Fruit fly (Drosophila melanogaster) whole organism, prepupa: Measurements from ENCODE around the gene Art3.

Source experiments
- Blimp-1 ChIP-seq: fragments of 200-800 bp; sonication (Bioruptor generic); optimal IDR thresholded peaks from 3 replicates; lab custom pipeline; 2017; ENCODE audit warnings: missing biosample characterization, missing genetic modification characterization, mild to moderate bottlenecking, moderate library complexity, missing genetic modification reagents
- CG10631 ChIP-seq: fragments of 200-800 bp; sonication (Bioruptor generic); optimal IDR thresholded peaks from 2 replicates; lab custom pipeline; 2016; ENCODE audit warnings: missing biosample characterization, missing genetic modification characterization
- CG10669 ChIP-seq: fragments of 200-800 bp; sonication (Bioruptor generic); optimal IDR thresholded peaks from 3 replicates; lab custom pipeline; 2018; ENCODE audit warnings: missing biosample characterization, mild to moderate bottlenecking, missing genetic modification characterization, moderate library complexity
- CG11294 ChIP-seq: fragments of 200-800 bp; sonication (Bioruptor generic); IDR thresholded peaks from 2 replicates; pipeline ENCODE4 v1.3.6; 2022; ENCODE audit warnings: missing biosample characterization, missing genetic modification characterization
- CG11762 ChIP-seq: fragments of 200-800 bp; sonication (Bioruptor generic); optimal IDR thresholded peaks from 3 replicates; lab custom pipeline; 2016; ENCODE audit warnings: missing biosample characterization, missing genetic modification characterization; ENCODE audit not compliant: insufficient read depth
- CG15336 ChIP-seq: fragments of 200-800 bp; sonication (Bioruptor generic); IDR thresholded peaks from 2 replicates; pipeline ENCODE4 v1.3.6; 2022; ENCODE audit warnings: missing biosample characterization, missing genetic modification characterization
- CG16779 ChIP-seq: fragments of 200-800 bp; sonication (Bioruptor generic); optimal IDR thresholded peaks from 3 replicates; lab custom pipeline; 2017; ENCODE audit warnings: missing biosample characterization, mild to moderate bottlenecking, missing genetic modification characterization
- CG31627 ChIP-seq: fragments of 200-800 bp; sonication (Bioruptor generic); optimal IDR thresholded peaks from 3 replicates; lab custom pipeline; 2016; ENCODE audit warnings: missing biosample characterization, missing genetic modification characterization
- CG34406 ChIP-seq: fragments of 200-800 bp; sonication (Bioruptor generic); optimal IDR thresholded peaks from 3 replicates; lab custom pipeline; 2016; ENCODE audit warnings: missing biosample characterization, missing genetic modification characterization
- CG3919 ChIP-seq: fragments of 200-800 bp; sonication (Bioruptor generic); optimal IDR thresholded peaks from 3 replicates; lab custom pipeline; 2016; ENCODE audit warnings: missing biosample characterization, missing genetic modification characterization
- CG4318 ChIP-seq: fragments of 200-800 bp; sonication (Bioruptor generic); optimal IDR thresholded peaks from 3 replicates; lab custom pipeline; 2017; ENCODE audit warnings: missing biosample characterization, mild to moderate bottlenecking, missing genetic modification characterization
- CG6276 ChIP-seq: fragments of 200-800 bp; sonication (Bioruptor generic); optimal IDR thresholded peaks from 2 replicates; lab custom pipeline; 2017; ENCODE audit warnings: missing biosample characterization, mild to moderate bottlenecking, missing genetic modification characterization
- CG6792 ChIP-seq: fragments of 200-800 bp; sonication (Bioruptor generic); optimal IDR thresholded peaks from 3 replicates; lab custom pipeline; 2016; ENCODE audit warnings: missing biosample characterization, missing genetic modification characterization
- CG6808 ChIP-seq: fragments of 200-800 bp; sonication (Bioruptor generic); optimal IDR thresholded peaks from 3 replicates; lab custom pipeline; 2017; ENCODE audit warnings: missing biosample characterization, missing genetic modification characterization, mild to moderate bottlenecking, moderate library complexity, missing genetic modification reagents
- CG8119 ChIP-seq: fragments of 200-800 bp; sonication (Bioruptor generic); IDR thresholded peaks from 3 replicates; pipeline ENCODE4 v1.3.6; 2022; ENCODE audit warnings: missing biosample characterization, missing genetic modification characterization
- CG9139 ChIP-seq: fragments of 200-800 bp; sonication (Bioruptor generic); optimal IDR thresholded peaks from 3 replicates; lab custom pipeline; 2017; ENCODE audit warnings: missing biosample characterization, mild to moderate bottlenecking, missing genetic modification characterization
- Eip75B ChIP-seq: fragments of 200-800 bp; sonication (Bioruptor generic); optimal IDR thresholded peaks from 3 replicates; lab custom pipeline; 2016; ENCODE audit warnings: missing biosample characterization, missing genetic modification characterization
- Eip78C ChIP-seq: fragments of 200-800 bp; sonication (Bioruptor generic); peaks from one replicate; lab custom pipeline; 2016; ENCODE audit warnings: missing biosample characterization, missing genetic modification characterization
- Eip93F ChIP-seq: fragments of 200-800 bp; sonication (Bioruptor generic); optimal IDR thresholded peaks from 2 replicates; lab custom pipeline; 2016; ENCODE audit warnings: missing biosample characterization, mild to moderate bottlenecking, missing genetic modification characterization
- Ets21C ChIP-seq: fragments of 200-800 bp; sonication (Bioruptor generic); optimal IDR thresholded peaks from 3 replicates; lab custom pipeline; 2016; ENCODE audit warnings: missing biosample characterization, missing genetic modification characterization
- Ets96B ChIP-seq: fragments of 200-800 bp; optimal IDR thresholded peaks from 2 replicates; lab custom pipeline; 2019; ENCODE audit warnings: missing biosample characterization, mild to moderate bottlenecking, missing genetic modification characterization, moderate library complexity
- Gug ChIP-seq: fragments of 200-800 bp; sonication (Bioruptor generic); IDR thresholded peaks from 2 replicates; pipeline ENCODE4 v1.3.6; 2022; ENCODE audit warnings: missing biosample characterization, missing genetic modification characterization
- Hr4 ChIP-seq: fragments of 200-800 bp; sonication (Bioruptor generic); optimal IDR thresholded peaks from 3 replicates; lab custom pipeline; 2016; ENCODE audit warnings: missing biosample characterization, missing genetic modification characterization
- Met ChIP-seq: fragments of 200-800 bp; sonication (Bioruptor generic); optimal IDR thresholded peaks from 3 replicates; lab custom pipeline; 2016; ENCODE audit warnings: missing biosample characterization, missing genetic modification characterization
- OdsH ChIP-seq: fragments of 200-800 bp; sonication (Bioruptor generic); optimal IDR thresholded peaks from 3 replicates; lab custom pipeline; 2016; ENCODE audit warnings: missing biosample characterization, missing genetic modification characterization
- Smox ChIP-seq: fragments of 200-800 bp; sonication (Bioruptor generic); optimal IDR thresholded peaks from 3 replicates; lab custom pipeline; 2016; ENCODE audit warnings: missing biosample characterization, missing genetic modification characterization
- achi ChIP-seq: fragments of 200-800 bp; sonication (Bioruptor generic); optimal IDR thresholded peaks from 3 replicates; lab custom pipeline; 2016; ENCODE audit warnings: missing biosample characterization, missing genetic modification characterization
- acj6 ChIP-seq: fragments of 200-800 bp; sonication (Bioruptor generic); optimal IDR thresholded peaks from 3 replicates; lab custom pipeline; 2016; ENCODE audit warnings: missing biosample characterization, missing genetic modification characterization
- cyc ChIP-seq: fragments of 200-800 bp; sonication (Bioruptor generic); optimal IDR thresholded peaks from 3 replicates; lab custom pipeline; 2016; ENCODE audit warnings: missing biosample characterization, missing genetic modification characterization
- dsx ChIP-seq: fragments of 200-800 bp; optimal IDR thresholded peaks from 3 replicates; lab custom pipeline; 2019; ENCODE audit warnings: missing biosample characterization, mild to moderate bottlenecking, missing genetic modification characterization, moderate library complexity; ENCODE audit not compliant: poor library complexity, severe bottlenecking
- eg ChIP-seq: fragments of 200-800 bp; sonication (Bioruptor generic); IDR thresholded peaks from 3 replicates; pipeline ENCODE4 v1.3.6; 2022; ENCODE audit warnings: missing biosample characterization, missing genetic modification characterization
- esn ChIP-seq: fragments of 200-800 bp; sonication (Bioruptor generic); optimal IDR thresholded peaks from 2 replicates; lab custom pipeline; 2016; ENCODE audit warnings: missing biosample characterization, mild to moderate bottlenecking, missing genetic modification characterization, moderate library complexity
- fd85E ChIP-seq: fragments of 200-800 bp; sonication (Bioruptor generic); optimal IDR thresholded peaks from 3 replicates; lab custom pipeline; 2016; ENCODE audit warnings: missing biosample characterization, missing genetic modification characterization
- fkh ChIP-seq: fragments of 200-800 bp; sonication (Bioruptor generic); optimal IDR thresholded peaks from 3 replicates; lab custom pipeline; 2017; ENCODE audit warnings: missing biosample characterization, mild to moderate bottlenecking, missing genetic modification characterization, moderate library complexity
- lz ChIP-seq: fragments of 200-800 bp; sonication (Bioruptor generic); optimal IDR thresholded peaks from 3 replicates; lab custom pipeline; 2016; ENCODE audit warnings: missing biosample characterization, missing genetic modification characterization
- net ChIP-seq: fragments of 200-800 bp; sonication (Bioruptor generic); optimal IDR thresholded peaks from 3 replicates; lab custom pipeline; 2016; ENCODE audit warnings: missing biosample characterization, missing genetic modification characterization
- salr ChIP-seq, 2 experiments: fragments of 200-800 bp; sonication (Bioruptor generic); optimal IDR thresholded peaks; 3 replicates each; lab custom pipeline; 2016 to 2018; ENCODE audit warnings: missing biosample characterization in 2 of 2, missing genetic modification characterization in 2 of 2, mild to moderate bottlenecking in 1 of 2
- spab ChIP-seq: fragments of 200-800 bp; sonication (Bioruptor generic); optimal IDR thresholded peaks from 2 replicates; lab custom pipeline; 2017; ENCODE audit warnings: missing biosample characterization, mild to moderate bottlenecking, missing genetic modification characterization, missing genetic modification reagents
- ss ChIP-seq, 2 experiments: fragments of 200-800 bp; sonication (Bioruptor generic); optimal IDR thresholded peaks; 2 replicates in 1 of 2; 3 replicates in 1 of 2; lab custom pipeline; 2017 to 2018; ENCODE audit warnings: mild to moderate bottlenecking in 2 of 2, missing biosample characterization in 2 of 2, missing genetic modification characterization in 2 of 2, moderate library complexity in 1 of 2
- topi ChIP-seq: fragments of 200-800 bp; sonication (Bioruptor generic); optimal IDR thresholded peaks from 3 replicates; lab custom pipeline; 2016; ENCODE audit warnings: missing biosample characterization, missing genetic modification characterization
- vri ChIP-seq: fragments of 200-800 bp; sonication (Bioruptor generic); optimal IDR thresholded peaks from 3 replicates; lab custom pipeline; 2016; ENCODE audit warnings: missing biosample characterization, mild to moderate bottlenecking, missing genetic modification characterization

Gene Art3

DNA sequence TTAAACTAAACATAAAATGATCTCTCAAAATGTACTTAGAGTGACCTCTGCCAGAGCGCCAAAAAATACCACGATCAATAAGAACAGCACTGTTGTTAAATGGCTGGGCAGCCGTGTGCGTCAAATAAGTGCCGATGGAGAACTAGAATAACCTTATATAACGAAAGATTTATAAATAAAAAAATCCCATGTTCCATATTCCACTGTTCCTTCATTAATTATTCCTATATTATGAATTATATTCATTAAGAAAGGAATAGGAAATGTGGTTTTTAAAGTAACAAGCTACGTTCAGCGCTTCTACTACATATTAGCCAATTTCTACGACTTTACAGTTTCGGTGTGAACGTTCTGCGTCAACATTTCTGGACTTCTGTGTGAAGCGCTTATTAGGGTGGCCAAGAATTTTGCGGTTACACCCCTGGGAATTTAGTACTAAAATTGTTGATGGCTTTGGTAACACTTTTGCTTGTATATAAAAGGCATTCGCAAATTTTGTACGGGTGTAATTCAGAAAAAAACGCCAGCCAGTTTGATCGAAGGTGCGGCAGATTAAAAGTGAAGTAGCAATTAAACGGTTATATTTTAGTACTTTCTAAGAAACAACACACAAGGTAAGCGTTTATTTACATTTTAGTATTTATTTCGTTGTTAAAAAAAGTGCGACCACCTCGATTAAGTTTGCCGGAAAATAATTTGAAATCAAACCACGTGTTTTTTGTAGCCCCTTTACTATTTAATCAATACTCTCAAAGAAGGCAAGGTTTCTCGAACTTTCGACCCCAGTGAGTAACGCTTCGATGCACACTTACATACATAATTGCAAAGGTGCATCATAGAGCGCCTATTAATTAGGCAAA lies 13.2 kb upstream of the Art3 start, which contains the start of the genes tefu and Hsc70-4 (continued):
- TF ChIP-seq fkh (no peak), Ets96B (tag; lab: Kevin White, UChicago) (no peak), Smox (GFP tag; lab: Kevin White, UChicago) (no peak), topi (GFP tag; lab: Kevin White, UChicago) (no peak), Eip78C (GFP tag; lab: Kevin White, UChicago) (no peak), net (GFP tag; lab: Kevin White, UChicago) (no peak), cyc (GFP tag; lab: Kevin White, UChicago) (peak; percentile 80), CG6276 (GFP tag; lab: Kevin White, UChicago) (no peak), CG31627 (peak; percentile 87), OdsH (no peak), Blimp-1 (GFP tag; lab: Kevin White, UChicago) (peak; percentile 1), Ets21C (GFP tag; lab: Kevin White, UChicago) (peak; percentile 81), CG10669 (GFP tag; lab: Kevin White, UChicago) (no peak), vri (GFP tag; lab: Kevin White, UChicago) (no peak), CG15336 (GFP tag; lab: Robert Waterston, UW) (no peak), CG6792 (GFP tag; lab: Kevin White, UChicago) (peak; percentile 46), CG10631 (GFP tag; lab: Kevin White, UChicago) (peak; percentile 82), CG6808 (GFP tag; lab: Kevin White, UChicago) (no peak), CG3919 (GFP tag; lab: Kevin White, UChicago) (no peak), CG34406 (GFP tag; lab: Kevin White, UChicago) (no peak)

DNA sequence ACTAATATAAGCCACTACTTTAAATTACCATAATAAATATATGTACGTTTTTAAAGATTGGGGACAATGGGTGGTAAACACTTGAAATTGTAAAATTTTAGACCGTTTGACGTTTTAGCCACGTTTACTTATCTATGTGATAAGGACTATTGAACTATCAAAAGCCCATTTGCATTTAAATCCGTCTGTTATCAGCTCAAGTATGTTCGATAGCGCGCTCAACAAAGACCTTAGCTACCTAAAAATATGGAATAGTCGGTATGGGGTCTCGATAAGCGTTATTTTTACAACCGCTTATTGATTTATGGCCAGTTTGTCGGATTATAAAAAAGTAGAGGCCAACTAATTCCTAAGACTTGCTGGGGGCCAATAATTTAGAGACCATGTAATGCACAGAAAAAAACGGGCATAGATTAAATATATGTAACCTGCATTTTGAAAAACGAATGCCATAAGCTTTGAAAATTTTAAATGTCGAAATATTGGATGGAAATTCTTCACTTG lies 2.5 kb upstream of the Art3 start:
- TF ChIP-seq vri (GFP tag; lab: Kevin White, UChicago) (no peak), CG8119 (GFP tag; lab: Robert Waterston, UW) (no peak)
- TF ChIP-seq, all 60 proteins: peak for 0

DNA sequence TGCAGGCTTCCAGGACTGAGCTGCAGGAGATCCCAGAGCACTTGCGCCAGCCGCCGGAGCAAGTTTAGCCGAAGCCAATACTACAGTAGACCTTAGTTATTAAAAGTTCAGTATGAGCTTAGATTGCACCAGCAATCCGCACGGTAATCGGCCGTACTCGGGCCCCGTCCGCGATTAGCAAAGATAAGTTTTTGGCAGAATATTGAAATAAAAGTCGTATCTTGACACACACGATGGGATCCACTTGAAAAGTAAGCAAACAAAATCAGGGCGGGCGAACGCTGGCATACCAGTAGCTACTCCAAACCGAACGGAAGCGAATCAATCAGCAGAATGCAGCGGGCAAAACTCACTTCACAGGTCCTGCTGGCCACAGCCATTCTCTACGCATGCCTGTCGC lies 1.1 kb upstream of the Art3 start, which contains the start of gene CG34316:
TSS of gene CG34316 (plus strand) at position 301 of the 400 bp plus-strand sequence.
- TF ChIP-seq Gug: no peak
- TF ChIP-seq CG10669 (GFP tag; lab: Kevin White, UChicago): no peak

DNA sequence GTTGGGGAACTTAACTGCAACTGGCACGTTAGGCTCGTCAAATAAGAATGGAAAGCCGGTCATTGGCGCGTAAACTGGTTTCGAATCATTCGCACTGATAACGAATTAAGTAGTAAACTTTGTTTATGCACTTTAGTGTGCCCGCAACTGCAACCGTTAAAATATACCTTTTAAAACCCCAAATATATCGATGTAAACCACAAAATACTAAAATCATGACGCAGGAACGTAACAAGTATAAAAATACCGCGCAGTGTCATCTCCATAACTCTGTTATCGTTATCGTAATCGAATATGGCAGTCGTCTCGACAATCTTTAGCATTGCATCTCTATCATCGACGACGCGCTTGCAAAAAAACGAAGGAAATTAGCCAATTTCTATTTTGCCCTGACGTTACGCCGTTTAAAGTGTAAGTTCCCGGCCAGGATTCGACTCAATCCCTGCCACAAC lies 3.9 kb downstream of the Art3 start, which contains the start of the genes CG31344 and Caf1-55:
TSS of gene CG31344 (minus strand) at position 51 of the 452 bp plus-strand sequence.
TSS of gene Caf1-55 (plus strand) at position 298 of the 452 bp plus-strand sequence.
- TF ChIP-seq CG16779 (tag; lab: Kevin White, UChicago): no peak
- TF ChIP-seq CG3919 (GFP tag; lab: Kevin White, UChicago): no peak
- TF ChIP-seq eg (GFP tag; lab: Robert Waterston, UW): no peak
- TF ChIP-seq Eip78C (GFP tag; lab: Kevin White, UChicago): no peak
- no peak for TF ChIP-seq topi (GFP tag; lab: Kevin White, UChicago)
- TF ChIP-seq CG4318 (GFP tag; lab: Kevin White, UChicago): no peak
- TF ChIP-seq CG11294 (GFP tag; lab: Robert Waterston, UW): no peak
- no peak for TF ChIP-seq achi (GFP tag; lab: Kevin White, UChicago)
- TF ChIP-seq Hr4 (GFP tag; lab: Kevin White, UChicago): no peak
- TF ChIP-seq Eip93F (GFP tag; lab: Kevin White, UChicago): no peak
- no peak for TF ChIP-seq CG34406 (GFP tag; lab: Kevin White, UChicago)
- TF ChIP-seq ss (GFP tag; optimal IDR thresholded peaks at IDR 0.05; lab: Kevin White, UChicago): no peak
- peak; percentile 3 for TF ChIP-seq esn (GFP tag; lab: Kevin White, UChicago)
- peak; percentile 73 for TF ChIP-seq dsx
- peak; percentile 19 for TF ChIP-seq fkh
- no peak for TF ChIP-seq Gug
- TF ChIP-seq CG11762: no peak
- TF ChIP-seq acj6 (GFP tag; lab: Kevin White, UChicago): no peak
- no peak for TF ChIP-seq Met (GFP tag; lab: Kevin White, UChicago)
- no peak for TF ChIP-seq CG9139
- no peak for TF ChIP-seq spab (GFP tag; lab: Kevin White, UChicago)
- TF ChIP-seq CG31627: peak; percentile 2
- no peak for TF ChIP-seq Ets21C (GFP tag; lab: Kevin White, UChicago)
- TF ChIP-seq fd85E (GFP tag; lab: Kevin White, UChicago): no peak
- no peak for TF ChIP-seq salr (GFP tag; optimal IDR thresholded peaks at IDR 0.05; lab: Kevin White, UChicago)
- TF ChIP-seq vri (GFP tag; lab: Kevin White, UChicago): no peak
- no peak for TF ChIP-seq Eip75B
- TF ChIP-seq lz (GFP tag; lab: Kevin White, UChicago): no peak
- TF ChIP-seq cyc (GFP tag; lab: Kevin White, UChicago): no peak
- no peak for TF ChIP-seq CG6792 (GFP tag; lab: Kevin White, UChicago)
